Worm (Caenorhabditis elegans) whole organism, late embryonic: Measurements from ENCODE around the gene Y46G5A.28.

Source experiments
- C08G9.2 ChIP-seq: sonication (generic microtip); optimal IDR thresholded peaks from 2 replicates; lab custom pipeline; 2016; ENCODE audit warnings: mild to moderate bottlenecking, missing genetic modification characterization, moderate library complexity, missing compliant biosample characterization
- C38D4.7 ChIP-seq: fragments of 200-800 bp; sonication (Bioruptor generic); optimal IDR thresholded peaks from 2 replicates; lab custom pipeline; 2018; ENCODE audit warnings: mild to moderate bottlenecking, missing genetic modification characterization, moderate library complexity, missing compliant biosample characterization
- F13H6.1 ChIP-seq: sonication (generic microtip); optimal IDR thresholded peaks from 2 replicates; lab custom pipeline; 2016; ENCODE audit warnings: missing genetic modification characterization, missing compliant biosample characterization
- K02D7.2 ChIP-seq: sonication (generic microtip); optimal IDR thresholded peaks from 2 replicates; lab custom pipeline; 2017; ENCODE audit warnings: mild to moderate bottlenecking, missing genetic modification characterization, missing compliant biosample characterization
- K09A11.1 ChIP-seq: sonication (generic microtip); optimal IDR thresholded peaks from 2 replicates; lab custom pipeline; 2017; ENCODE audit warnings: antibody characterized with exemption, mild to moderate bottlenecking, missing genetic modification characterization, missing compliant biosample characterization; ENCODE audit not compliant: insufficient read depth
- Y22D7AL.16 ChIP-seq: sonication (generic microtip); optimal IDR thresholded peaks from 2 replicates; lab custom pipeline; 2016; ENCODE audit warnings: missing genetic modification characterization, missing compliant biosample characterization
- ama-1 ChIP-seq: fragments of 150-350 bp; optimal IDR thresholded peaks from 2 replicates; lab custom pipeline; 2014
- ceh-18 ChIP-seq: sonication (generic microtip); optimal IDR thresholded peaks from 2 replicates; lab custom pipeline; 2016; ENCODE audit warnings: missing genetic modification characterization, missing compliant biosample characterization
- ceh-22 ChIP-seq: sonication (generic microtip); optimal IDR thresholded peaks from 2 replicates; lab custom pipeline; 2017; ENCODE audit warnings: missing biosample characterization, missing genetic modification characterization
- ceh-45 ChIP-seq: fragments of 200-800 bp; sonication (Bioruptor generic); IDR thresholded peaks from 2 replicates; pipeline ENCODE4 v1.3.6; 2022; ENCODE audit warnings: missing genetic modification reagents, missing genetic modification characterization, missing compliant biosample characterization
- ceh-48 ChIP-seq: sonication (generic microtip); optimal IDR thresholded peaks from 2 replicates; lab custom pipeline; 2016; ENCODE audit warnings: missing genetic modification characterization, inconsistent platforms, missing compliant biosample characterization
- ceh-6 ChIP-seq: fragments of 200-800 bp; sonication (Bioruptor generic); optimal IDR thresholded peaks from 2 replicates; lab custom pipeline; 2018; ENCODE audit warnings: mild to moderate bottlenecking, missing genetic modification characterization, missing compliant biosample characterization
- dmd-4 ChIP-seq: sonication (generic microtip); optimal IDR thresholded peaks from 2 replicates; lab custom pipeline; 2016; ENCODE audit warnings: borderline replicate concordance, missing genetic modification characterization, missing compliant biosample characterization
- dve-1 ChIP-seq: sonication (generic microtip); optimal IDR thresholded peaks from 2 replicates; lab custom pipeline; 2017; ENCODE audit warnings: antibody characterized with exemption, mild to moderate bottlenecking, missing genetic modification characterization, missing compliant biosample characterization
- elt-2 ChIP-seq: sonication (generic microtip); optimal IDR thresholded peaks from 2 replicates; lab custom pipeline; 2016; ENCODE audit warnings: missing genetic modification reagents, missing genetic modification characterization, missing compliant biosample characterization
- elt-4 ChIP-seq: sonication (generic microtip); optimal IDR thresholded peaks from 2 replicates; lab custom pipeline; 2016; ENCODE audit warnings: missing genetic modification characterization, missing compliant biosample characterization
- fax-1 ChIP-seq: sonication (generic microtip); optimal IDR thresholded peaks from 2 replicates; lab custom pipeline; 2016; ENCODE audit warnings: missing genotype, missing genetic modification characterization, missing compliant biosample characterization
- hlh-15 ChIP-seq: sonication (generic microtip); optimal IDR thresholded peaks from 2 replicates; lab custom pipeline; 2016; ENCODE audit warnings: missing genetic modification characterization, missing compliant biosample characterization
- hlh-30 ChIP-seq: sonication (generic microtip); optimal IDR thresholded peaks from 2 replicates; lab custom pipeline; 2017; ENCODE audit warnings: antibody characterized with exemption, missing genetic modification characterization, missing compliant biosample characterization; ENCODE audit not compliant: insufficient read depth
- hlh-8 ChIP-seq: sonication (generic microtip); optimal IDR thresholded peaks from 2 replicates; lab custom pipeline; 2016; ENCODE audit warnings: missing genotype, missing genetic modification characterization, missing compliant biosample characterization
- lin-11 ChIP-seq: fragments of 200-800 bp; sonication (Bioruptor generic); optimal IDR thresholded peaks from 2 replicates; lab custom pipeline; 2018; ENCODE audit warnings: mild to moderate bottlenecking, missing genetic modification characterization, missing compliant biosample characterization
- madf-2 ChIP-seq: sonication (generic microtip); optimal IDR thresholded peaks from 2 replicates; lab custom pipeline; 2017; ENCODE audit warnings: missing genetic modification characterization, missing compliant biosample characterization
- nfya-1 ChIP-seq: sonication (generic microtip); optimal IDR thresholded peaks from 2 replicates; lab custom pipeline; 2017; ENCODE audit warnings: missing genetic modification characterization, mild to moderate bottlenecking, missing compliant biosample characterization, antibody characterized with exemption, moderate library complexity
- nhr-11 ChIP-seq: fragments of 150-350 bp; optimal IDR thresholded peaks from 2 replicates; lab custom pipeline; 2014; ENCODE audit warnings: missing biosample characterization, missing genetic modification characterization
- nhr-232 ChIP-seq: sonication (generic microtip); optimal IDR thresholded peaks from 2 replicates; lab custom pipeline; 2016; ENCODE audit warnings: missing genetic modification characterization, missing compliant biosample characterization
- odd-2 ChIP-seq: sonication (generic microtip); optimal IDR thresholded peaks from 2 replicates; lab custom pipeline; 2017; ENCODE audit warnings: antibody characterized with exemption, mild to moderate bottlenecking, missing genetic modification characterization, missing compliant biosample characterization
- pax-1 ChIP-seq: fragments of 150-350 bp; optimal IDR thresholded peaks from 2 replicates; lab custom pipeline; 2014; ENCODE audit warnings: missing biosample characterization, missing genetic modification characterization
- pqm-1 ChIP-seq: sonication (generic microtip); optimal IDR thresholded peaks from 2 replicates; lab custom pipeline; 2016; ENCODE audit warnings: missing genetic modification characterization, missing compliant biosample characterization
- pros-1 ChIP-seq: fragments of 150-350 bp; optimal IDR thresholded peaks from 2 replicates; lab custom pipeline; 2014; ENCODE audit warnings: missing biosample characterization, missing genetic modification reagents, missing genetic modification characterization
- sox-2 ChIP-seq: fragments of 200-800 bp; sonication (Bioruptor generic); IDR thresholded peaks from 2 replicates; pipeline ENCODE4 v1.3.6; 2022; ENCODE audit warnings: missing genetic modification reagents, missing genetic modification characterization, missing compliant biosample characterization
- sox-4 ChIP-seq: sonication (generic microtip); optimal IDR thresholded peaks from 2 replicates; lab custom pipeline; 2017; ENCODE audit warnings: mild to moderate bottlenecking, missing genetic modification characterization, inconsistent platforms, missing compliant biosample characterization
- tbx-2 ChIP-seq: sonication (generic microtip); optimal IDR thresholded peaks from 2 replicates; lab custom pipeline; 2016; ENCODE audit warnings: missing genetic modification characterization, missing compliant biosample characterization
- unc-42 ChIP-seq: sonication (generic microtip); optimal IDR thresholded peaks from 2 replicates; lab custom pipeline; 2016; ENCODE audit warnings: missing genotype, missing genetic modification characterization, missing compliant biosample characterization
- unc-55 ChIP-seq: sonication (generic microtip); optimal IDR thresholded peaks from 2 replicates; lab custom pipeline; 2017; ENCODE audit warnings: missing biosample characterization, missing genetic modification reagents, missing genetic modification characterization
- unc-86 ChIP-seq: sonication (generic microtip); optimal IDR thresholded peaks from 2 replicates; lab custom pipeline; 2016; ENCODE audit warnings: missing genetic modification characterization, missing compliant biosample characterization
- zip-5 ChIP-seq: sonication (generic microtip); optimal IDR thresholded peaks from 2 replicates; lab custom pipeline; 2016; ENCODE audit warnings: missing genetic modification characterization, missing compliant biosample characterization
- ztf-16 ChIP-seq: sonication (generic microtip); optimal IDR thresholded peaks from 2 replicates; lab custom pipeline; 2017; ENCODE audit warnings: missing genetic modification characterization, missing compliant biosample characterization

Y46G5A.28 gene

DNA sequence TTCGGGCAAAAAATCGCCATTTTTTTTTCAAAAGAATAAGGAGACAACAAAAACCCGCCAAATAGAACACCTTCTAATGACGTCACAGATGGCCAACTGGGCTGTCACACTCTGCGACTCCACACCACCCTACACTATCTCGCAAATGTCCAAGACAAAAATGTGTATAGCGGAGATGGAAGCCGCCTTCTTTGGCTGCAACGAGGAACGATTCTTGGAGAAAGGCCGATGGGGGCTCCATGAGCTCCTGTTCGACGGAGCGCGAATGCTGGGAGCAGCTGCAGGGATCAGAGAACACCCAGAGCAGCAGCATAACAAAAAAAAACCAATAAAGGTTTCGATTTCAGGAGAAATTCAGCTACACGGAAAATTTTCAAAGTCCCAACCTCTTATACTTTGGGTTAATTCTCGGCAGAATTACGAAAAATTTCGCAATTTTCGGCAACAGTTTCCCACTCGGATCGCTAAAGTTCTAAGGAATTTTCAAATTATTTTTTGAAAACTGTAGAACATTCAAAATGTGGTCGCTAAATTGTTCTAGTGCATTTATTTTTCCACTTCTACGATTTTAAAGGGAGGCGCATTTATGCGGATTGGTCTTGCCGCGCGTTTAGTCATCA is 44.4 kb upstream of the Y46G5A.28 start (continued):
- TF ChIP-seq unc-42 (tag; lab: Kevin White, UChicago) (peak; percentile 10), nfya-1 (tag; lab: Kevin White, UChicago) (peak; percentile 30), F13H6.1 (tag; lab: Kevin White, UChicago) (no peak), ztf-16 (tag; lab: Kevin White, UChicago) (no peak), ceh-6 (GFP tag; lab: Kevin White, UChicago) (no peak)

- TF ChIP-seq elt-2 (tag; lab: Kevin White, UChicago): peak; percentile 76
- no peak for TF ChIP-seq unc-55 (GFP tag; lab: Kevin White, UChicago)
These were observed 43.5 kb upstream of the Y46G5A.28 start, which contains the start of gene spds-1 for ce11 chrII:12806602-12807182. Gene spds-1 (plus strand): TSS chrII:12806899.

DNA sequence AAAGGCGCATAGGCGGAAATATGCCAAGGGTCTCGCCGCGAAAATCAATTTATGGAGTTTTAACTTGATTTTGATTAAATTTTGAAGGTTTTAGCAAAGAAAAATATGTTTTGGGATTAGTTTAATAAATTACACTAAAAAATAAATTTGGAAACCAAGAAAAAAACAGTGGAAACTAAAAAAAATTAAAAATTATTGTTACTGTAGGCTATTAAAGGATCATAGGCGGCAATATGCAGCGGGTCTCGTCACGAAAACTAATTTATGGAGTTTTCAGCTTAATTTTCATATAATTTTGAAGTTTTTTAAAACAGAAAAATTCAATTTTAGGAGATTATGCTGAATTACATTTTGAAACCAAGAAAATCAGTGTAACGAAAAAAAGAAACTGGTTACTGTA is 41.5 kb upstream of the Y46G5A.28 start:
- TF ChIP-seq ztf-16 (tag; lab: Kevin White, UChicago): no peak
- TF ChIP-seq pqm-1 (tag; lab: Kevin White, UChicago): no peak
- no peak for TF ChIP-seq fax-1 (tag; lab: Kevin White, UChicago)
- TF ChIP-seq sox-2 (GFP tag; lab: Robert Waterston, UW): no peak
- TF ChIP-seq ceh-18 (tag; lab: Kevin White, UChicago): no peak

DNA sequence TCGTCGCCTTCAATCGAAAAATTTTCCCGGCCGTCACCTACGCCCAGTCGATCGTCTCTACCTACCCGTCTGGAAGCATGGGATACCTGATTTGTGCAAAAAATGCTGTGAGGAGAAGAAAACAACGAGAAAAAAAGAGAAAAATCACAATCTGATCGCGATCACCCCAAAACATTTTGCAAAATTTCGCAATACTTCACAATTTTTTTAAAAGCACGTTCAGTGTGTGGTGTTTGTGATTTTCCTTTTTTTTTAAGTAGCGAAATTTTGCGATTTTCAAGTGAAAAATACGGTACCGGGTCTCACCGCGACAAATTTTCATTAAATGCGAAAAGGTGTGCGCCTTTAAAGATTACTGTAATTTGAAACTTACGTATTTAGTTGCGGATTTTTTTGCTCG is 40.5 kb upstream of the Y46G5A.28 start:
- TF ChIP-seq nhr-232 (tag; lab: Kevin White, UChicago) (no peak), unc-86 (tag; lab: Kevin White, UChicago) (no peak), ceh-22 (no peak), hlh-8 (tag; lab: Kevin White, UChicago) (no peak), sox-4 (tag; lab: Kevin White, UChicago) (no peak), K09A11.1 (no peak), dmd-4 (tag; lab: Kevin White, UChicago) (no peak), hlh-15 (no peak), lin-11 (tag; lab: Kevin White, UChicago) (no peak), Y22D7AL.16 (tag; lab: Kevin White, UChicago) (no peak), C38D4.7 (GFP tag; lab: Kevin White, UChicago) (no peak), tbx-2 (no peak), madf-2 (no peak), elt-2 (tag; lab: Kevin White, UChicago) (no peak), dve-1 (no peak), unc-55 (GFP tag; lab: Kevin White, UChicago) (no peak), nhr-11 (tag; lab: Kevin White, UChicago) (no peak), pros-1 (tag; lab: Kevin White, UChicago) (no peak), ceh-48 (tag; lab: Kevin White, UChicago) (no peak), elt-4 (tag; lab: Kevin White, UChicago) (no peak)

DNA sequence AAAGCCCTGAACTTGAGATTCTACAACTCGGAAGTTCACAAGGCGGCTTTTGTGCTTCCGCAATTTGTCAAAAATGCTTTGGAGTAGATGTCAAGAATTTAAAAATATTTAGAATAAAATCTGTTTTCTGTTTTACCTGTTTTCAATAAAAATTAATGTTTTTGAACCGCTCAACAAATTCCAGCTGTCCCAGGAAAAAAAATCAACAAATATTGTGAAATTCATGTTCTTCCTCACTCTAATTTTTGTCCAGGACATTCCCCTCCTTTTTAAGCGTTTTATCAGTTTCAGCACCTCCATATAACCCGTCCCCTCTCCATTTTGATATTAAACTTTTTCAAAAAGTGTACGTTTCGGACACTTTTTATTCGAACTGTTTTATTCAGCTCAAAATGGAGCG is 39.5 kb upstream of the Y46G5A.28 start, which contains the start of gene Y46G5A.20:
TSS of gene Y46G5A.20 (plus strand) at position 301 of the 400 bp plus-strand sequence.
- TF ChIP-seq pqm-1 (tag; lab: Kevin White, UChicago): no peak
- TF ChIP-seq hlh-30 (tag; lab: Kevin White, UChicago): no peak
- no peak for TF ChIP-seq unc-42 (tag; lab: Kevin White, UChicago)
- TF ChIP-seq elt-4 (tag; lab: Kevin White, UChicago): no peak
- TF ChIP-seq lin-11 (tag; lab: Kevin White, UChicago): no peak
- no peak for TF ChIP-seq ceh-22
- TF ChIP-seq odd-2 (tag; lab: Kevin White, UChicago): no peak
- no peak for TF ChIP-seq K02D7.2
- no peak for TF ChIP-seq nhr-11 (tag; lab: Kevin White, UChicago)
- TF ChIP-seq pros-1 (tag; lab: Kevin White, UChicago): no peak
- TF ChIP-seq nfya-1 (tag; lab: Kevin White, UChicago): no peak
- no peak for TF ChIP-seq pax-1
- no peak for TF ChIP-seq ceh-45 (GFP tag; lab: Robert Waterston, UW)
- no peak for TF ChIP-seq zip-5 (tag; lab: Kevin White, UChicago)
- no peak for TF ChIP-seq ama-1 (lab: Kevin White, UChicago)
- no peak for TF ChIP-seq C08G9.2 (tag; lab: Kevin White, UChicago)
